Fruit fly (Drosophila melanogaster) ovary, adult (tissue): ENCODE results near the gene Sec15.
A peak's percentile ranks its signal among the peaks of the same experiment; 100 is the strongest.

Source experiments
- CG17801 ChIP-seq: fragments of 200-800 bp; optimal IDR thresholded peaks from 2 replicates; lab custom pipeline; 2019; ENCODE audit warnings: missing biosample characterization, mild to moderate bottlenecking, missing genetic modification characterization, moderate library complexity; ENCODE audit not compliant: partially characterized antibody

Gene Sec15

DNA sequence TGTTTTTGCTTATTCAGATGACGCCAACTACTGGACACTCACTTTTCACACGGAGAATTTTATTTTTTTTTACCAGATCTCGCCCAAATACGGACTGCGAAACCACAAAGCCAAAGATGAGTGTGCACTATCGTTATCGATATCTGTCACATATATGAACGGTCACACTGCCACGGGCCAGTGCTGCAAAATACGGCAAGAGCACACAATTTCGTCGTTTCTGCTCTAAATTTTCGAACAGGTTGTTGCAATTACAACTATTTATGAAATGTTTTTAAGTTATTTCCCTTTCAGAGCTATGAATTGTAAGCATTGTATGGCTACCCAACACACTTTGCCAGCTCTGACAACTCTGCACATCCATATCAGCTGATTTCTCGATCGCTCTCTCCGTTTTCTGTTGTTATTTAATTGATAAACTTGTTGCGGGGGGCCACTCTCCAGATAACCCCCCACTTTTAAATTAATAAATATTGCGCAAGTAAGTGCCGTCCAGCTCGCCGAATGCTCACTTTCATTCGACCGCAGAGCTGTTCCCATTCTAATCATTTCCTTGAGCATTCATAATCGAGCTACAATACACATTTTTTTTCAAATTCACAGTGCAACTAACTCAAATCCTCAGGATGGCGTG, 19.7 kb upstream of the Sec15 start, which contains the start of the genes slmb and CG5793:
TSS of gene slmb (minus strand) at position 134 of the 634 bp plus-strand sequence.
TSS of gene CG5793 (plus strand) at position 222 of the 634 bp plus-strand sequence.
- peak; percentile 60 for TF ChIP-seq CG17801 (GFP tag; lab: Kevin White, UChicago)

dm6 chr3R:21126673-21127284, 19.0 kb upstream of the Sec15 start:
- no peak for TF ChIP-seq CG17801 (GFP tag; lab: Kevin White, UChicago)

dm6 chr3R:21124225-21124624, 16.5 kb upstream of the Sec15 start:
- TF ChIP-seq CG17801 (GFP tag; lab: Kevin White, UChicago) = no peak

DNA sequence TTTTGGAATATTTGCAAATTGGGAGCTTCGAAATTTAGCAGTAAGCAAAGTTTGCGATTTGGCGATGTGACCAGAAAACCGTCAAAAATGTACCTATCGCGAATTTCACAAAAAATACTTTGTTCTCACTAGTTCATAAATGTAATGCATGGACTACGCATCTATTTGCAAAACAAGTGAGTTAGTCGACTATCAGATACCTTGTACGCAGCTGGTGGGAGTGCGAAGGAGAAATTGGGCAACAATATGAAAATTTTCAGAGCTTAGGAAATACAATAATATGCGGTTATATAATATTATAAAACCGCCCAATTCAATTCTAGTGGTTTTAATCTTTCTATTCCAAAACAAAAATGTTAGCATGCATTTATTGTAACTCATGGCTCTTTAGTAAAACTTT, 11.0 kb upstream of the Sec15 start, which contains the start of gene Bdbt:
TSS of gene Bdbt (minus strand) at position 73 of the 400 bp plus-strand sequence.
- TF ChIP-seq CG17801 (GFP tag; lab: Kevin White, UChicago) = peak; percentile 40

DNA sequence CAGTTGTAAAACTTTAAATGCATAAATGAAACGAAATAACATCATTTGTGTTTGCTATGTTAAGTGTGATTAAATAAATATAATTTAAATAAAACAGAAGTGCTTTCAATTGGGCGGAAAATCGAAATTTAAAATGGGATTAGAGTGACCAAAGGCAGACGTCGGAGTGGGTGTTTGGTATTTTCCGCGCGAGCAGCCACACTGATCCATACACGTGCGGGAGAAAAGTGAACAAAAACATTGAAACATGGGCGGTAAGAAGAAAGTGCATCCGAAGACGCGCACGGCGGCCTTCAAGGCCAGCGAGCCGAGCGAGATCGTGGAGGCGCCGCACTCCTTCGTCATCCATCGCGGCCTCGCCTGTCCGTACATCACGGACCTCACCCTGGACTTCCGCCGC, 8.3 kb upstream of the Sec15 start, which contains the start of gene ppan:
TSS of gene ppan (plus strand) at position 198 of the 400 bp plus-strand sequence.
- TF ChIP-seq CG17801 (GFP tag; lab: Kevin White, UChicago) = no peak

DNA sequence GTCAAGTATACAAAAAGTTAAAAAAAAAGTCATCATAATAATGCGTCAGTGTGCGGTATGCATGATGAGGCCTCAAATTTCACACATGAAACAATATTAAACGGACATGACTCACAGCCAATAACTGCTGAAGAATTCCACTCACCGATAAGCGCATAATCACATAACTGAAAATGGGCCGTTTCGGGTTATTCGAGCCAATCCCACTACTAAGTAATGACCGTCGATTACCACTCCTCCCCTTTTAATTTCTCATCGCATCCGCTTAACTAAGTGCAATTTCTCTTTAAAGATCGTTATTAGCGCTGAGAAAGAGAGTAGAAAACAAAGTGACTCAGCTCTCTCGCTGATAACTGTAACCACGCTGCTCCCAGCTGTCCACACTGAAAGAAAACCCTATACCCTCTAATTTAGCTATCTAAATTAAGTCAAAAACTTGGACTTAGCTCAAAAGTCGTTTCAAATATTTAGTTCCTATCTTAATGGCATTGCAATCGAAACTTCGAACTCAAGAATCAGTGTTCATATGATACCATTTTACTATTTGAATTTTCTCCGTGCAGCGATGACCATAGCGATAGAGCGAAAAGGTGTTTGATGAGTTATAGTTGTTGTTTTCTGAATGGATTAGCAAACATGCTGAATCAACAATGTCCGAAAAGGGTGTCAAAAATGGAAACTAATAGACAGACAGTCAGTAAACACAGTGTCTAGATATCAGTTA, 5.1 kb upstream of the Sec15 start:
- TF ChIP-seq CG17801 (GFP tag; lab: Kevin White, UChicago) = peak; percentile 71

DNA sequence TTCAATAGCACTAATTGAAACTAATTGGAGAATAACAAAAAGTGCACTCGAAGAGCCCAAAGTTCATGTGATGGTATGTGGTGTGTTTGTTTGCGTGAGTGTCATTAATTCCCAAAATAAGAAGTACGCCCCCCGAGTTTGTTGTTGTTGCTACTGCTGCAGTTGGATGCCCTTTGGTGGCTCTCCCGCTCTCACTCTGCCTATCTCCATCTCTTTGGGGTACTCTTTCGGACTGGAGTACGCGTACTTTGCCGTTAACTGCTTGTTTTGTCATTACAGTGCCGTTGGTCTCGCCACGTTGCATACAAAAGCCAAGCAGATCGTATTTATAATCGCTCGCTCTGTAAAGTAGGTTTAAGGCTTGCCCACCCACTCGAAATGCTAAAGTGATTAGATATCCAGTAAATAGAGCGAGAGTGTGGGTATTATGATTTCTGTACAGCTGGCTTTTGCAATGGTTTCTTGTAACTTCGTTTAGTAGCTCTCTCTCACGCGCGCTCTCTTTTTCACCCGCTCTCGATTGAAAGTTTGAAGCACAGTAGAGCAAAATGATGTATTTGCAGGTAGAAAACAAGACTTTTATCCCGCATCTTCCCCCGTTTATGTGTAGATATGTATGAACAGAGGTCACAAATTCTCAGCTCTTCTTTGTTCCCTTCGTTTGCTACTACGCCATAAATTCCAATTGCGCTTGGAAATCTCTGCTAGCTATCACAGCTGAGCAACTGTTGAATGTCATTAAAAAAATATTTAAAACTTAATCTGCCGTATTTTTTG, 4.4 kb upstream of the Sec15 start:
- TF ChIP-seq CG17801 (GFP tag; lab: Kevin White, UChicago) = peak; percentile 45

DNA sequence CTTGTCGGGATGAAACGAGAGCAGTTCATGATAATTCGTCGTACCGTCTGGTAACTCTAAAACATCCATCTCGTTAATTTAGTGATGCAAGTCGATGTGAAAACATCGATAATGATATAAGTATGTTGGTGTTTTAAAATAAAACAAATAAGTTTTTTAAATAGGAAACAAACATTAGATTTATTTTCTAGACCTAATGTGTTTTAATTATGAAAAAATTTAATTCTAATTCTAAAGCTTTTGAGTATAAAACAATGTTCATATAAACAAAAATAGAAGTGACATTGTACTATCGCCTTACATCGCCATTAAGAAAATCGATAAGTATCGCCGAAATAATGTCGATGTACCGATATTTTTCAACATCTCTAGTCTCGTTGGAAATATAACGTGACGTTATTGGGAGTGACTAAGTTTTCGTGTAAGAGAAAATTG, 3.3 kb upstream of the Sec15 start, which contains the start of gene Rab11:
TSS of gene Rab11 (plus strand) at position 363 of the 435 bp plus-strand sequence.
- TF ChIP-seq CG17801 (GFP tag; lab: Kevin White, UChicago) = peak; percentile 76

DNA sequence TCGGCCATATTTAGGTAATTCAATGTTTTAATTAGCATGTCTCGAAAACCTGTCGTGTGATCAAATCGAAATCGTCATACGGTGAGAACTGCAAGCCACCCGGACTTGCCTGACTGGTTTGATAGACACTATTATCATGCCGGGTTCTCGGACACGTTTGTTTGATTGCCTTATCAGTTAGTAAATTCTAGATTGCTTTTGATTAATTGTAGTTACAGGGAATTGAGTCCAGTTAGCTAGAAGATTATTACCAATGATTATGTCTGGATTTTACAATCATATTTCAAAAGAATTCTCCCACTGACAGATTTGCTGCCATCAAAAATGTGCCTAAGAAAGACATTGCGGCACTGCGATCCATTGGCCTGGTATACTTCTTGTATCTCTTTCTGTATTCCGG, 1.9 kb upstream of the Sec15 start:
- TF ChIP-seq CG17801 (GFP tag; lab: Kevin White, UChicago) = no peak

dm6 chr3R:21102477-21102876, 5.3 kb downstream of the Sec15 start:
- TF ChIP-seq CG17801 (GFP tag; lab: Kevin White, UChicago) = no peak

DNA sequence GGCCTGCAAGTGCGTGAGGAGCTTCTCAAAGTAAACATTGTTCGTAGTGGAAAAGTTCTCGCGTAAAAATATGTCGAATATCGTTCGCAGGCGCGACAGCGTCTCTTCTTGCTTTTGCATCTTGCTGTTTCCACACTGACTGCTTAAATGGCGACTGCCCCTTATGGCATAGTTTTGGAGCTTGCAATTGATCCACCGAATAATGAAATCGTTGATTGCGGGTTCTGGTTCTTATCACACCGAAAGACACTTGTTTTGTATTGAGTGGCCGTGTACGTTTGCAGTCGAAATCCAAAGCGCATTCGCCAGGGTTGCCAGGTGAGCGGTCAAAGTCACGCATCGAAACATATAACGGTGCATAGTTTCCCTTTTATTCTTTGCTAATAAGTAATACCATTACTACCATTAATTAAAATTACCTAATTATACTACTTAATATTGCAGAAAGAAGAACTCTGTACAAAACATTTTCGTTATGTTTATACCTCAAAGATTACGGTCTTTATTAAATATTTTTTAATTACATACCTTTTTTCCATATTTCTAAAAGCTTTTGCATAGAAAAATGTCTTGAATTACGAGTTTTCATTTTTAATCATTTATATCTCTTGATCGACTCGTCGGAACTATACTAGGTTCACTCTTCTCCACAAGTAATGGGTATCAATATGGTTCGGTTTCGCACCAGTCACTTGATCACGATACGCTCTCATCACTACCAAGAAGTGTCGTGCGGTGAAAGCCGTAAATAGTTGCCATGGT, 6.1 kb downstream of the Sec15 start, which contains the start of the genes CG7044 and Tbc1d22:
TSS of gene CG7044 (minus strand) at position 266 of the 762 bp plus-strand sequence.
TSS of gene Tbc1d22 (plus strand) at position 747 of the 762 bp plus-strand sequence.
- TF ChIP-seq CG17801 (GFP tag; lab: Kevin White, UChicago) = peak; percentile 15

DNA sequence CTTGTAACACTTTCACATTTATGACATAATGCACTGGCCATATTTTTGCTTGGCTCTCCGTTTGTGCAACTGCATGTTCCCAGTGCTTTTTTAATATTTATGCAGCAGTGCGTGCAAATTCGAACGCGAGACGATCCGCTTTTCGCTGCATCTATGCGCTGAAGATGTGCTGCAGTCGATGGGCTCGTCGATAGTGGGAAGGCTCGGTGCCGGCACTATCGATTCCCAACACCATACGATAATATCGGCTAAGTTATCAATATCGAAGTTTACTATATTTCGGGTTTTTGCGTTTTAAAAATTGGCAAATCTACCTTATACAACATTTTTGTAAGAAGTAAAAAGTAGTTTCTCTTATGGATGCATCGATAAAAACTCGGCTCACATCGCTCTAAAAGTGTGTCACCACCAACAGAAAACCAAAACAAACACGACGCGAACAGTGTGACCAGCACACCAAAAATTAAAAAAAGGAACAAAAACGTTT, 10.1 kb downstream of the Sec15 start, which contains the start of gene RhoGAP93B:
TSS of gene RhoGAP93B (minus strand) at position 197 of the 487 bp plus-strand sequence.
- TF ChIP-seq CG17801 (GFP tag; lab: Kevin White, UChicago) = peak; percentile 95

- TF ChIP-seq CG17801 (GFP tag; lab: Kevin White, UChicago) = no peak
Observed at dm6 chr3R:21097160-21097559, 10.6 kb downstream of the Sec15 start.
